Worm (Caenorhabditis elegans) whole organism, L2 larva: ENCODE results near the gene atfs-1.

Experiments
- R02D3.7 ChIP-seq: fragments of 150-350 bp; optimal IDR thresholded peaks from 2 replicates; lab custom pipeline; 2014; ENCODE audit warnings: missing biosample characterization, missing genetic modification characterization
- egl-27 ChIP-seq: sonication (generic microtip); optimal IDR thresholded peaks from 3 replicates; lab custom pipeline; 2017; ENCODE audit warnings: missing biosample characterization, missing genetic modification reagents, missing genetic modification characterization
- elt-1 ChIP-seq: fragments of 150-350 bp; optimal IDR thresholded peaks from 2 replicates; lab custom pipeline; 2014; ENCODE audit warnings: missing biosample characterization, missing genetic modification characterization
- lsy-2 ChIP-seq, 2 experiments: fragments of 150-350 bp in 1 of 2; sonication (generic microtip) in 1 of 2; optimal IDR thresholded peaks; 2 replicates each; lab custom pipeline; 2014 to 2017; ENCODE audit warnings: missing biosample characterization in 2 of 2, missing genetic modification characterization in 2 of 2
- mab-5 ChIP-seq: fragments of 150-350 bp; optimal IDR thresholded peaks from 2 replicates; lab custom pipeline; 2014; ENCODE audit warnings: missing biosample characterization, missing genetic modification characterization
- nhr-11 ChIP-seq: fragments of 150-350 bp; optimal IDR thresholded peaks from 2 replicates; lab custom pipeline; 2014; ENCODE audit warnings: missing biosample characterization, missing genetic modification characterization
- skn-1 ChIP-seq: sonication (generic microtip); optimal IDR thresholded peaks from 2 replicates; lab custom pipeline; 2017; ENCODE audit warnings: missing biosample characterization, missing genetic modification characterization
- unc-62 ChIP-seq: fragments of 150-350 bp; optimal IDR thresholded peaks from 2 replicates; lab custom pipeline; 2014; ENCODE audit warnings: missing biosample characterization, missing genetic modification reagents, missing genetic modification characterization
- ztf-1 ChIP-seq: fragments of 200-800 bp; sonication (Bioruptor generic); conservative IDR thresholded peaks from 2 replicates; pipeline ENCODE4 v1.3.6; 2022; ENCODE audit warnings: missing genetic modification characterization, missing compliant biosample characterization
- ztf-11 ChIP-seq: sonication (generic microtip); optimal IDR thresholded peaks from 2 replicates; lab custom pipeline; 2017; ENCODE audit warnings: missing biosample characterization, missing genetic modification characterization

DNA sequence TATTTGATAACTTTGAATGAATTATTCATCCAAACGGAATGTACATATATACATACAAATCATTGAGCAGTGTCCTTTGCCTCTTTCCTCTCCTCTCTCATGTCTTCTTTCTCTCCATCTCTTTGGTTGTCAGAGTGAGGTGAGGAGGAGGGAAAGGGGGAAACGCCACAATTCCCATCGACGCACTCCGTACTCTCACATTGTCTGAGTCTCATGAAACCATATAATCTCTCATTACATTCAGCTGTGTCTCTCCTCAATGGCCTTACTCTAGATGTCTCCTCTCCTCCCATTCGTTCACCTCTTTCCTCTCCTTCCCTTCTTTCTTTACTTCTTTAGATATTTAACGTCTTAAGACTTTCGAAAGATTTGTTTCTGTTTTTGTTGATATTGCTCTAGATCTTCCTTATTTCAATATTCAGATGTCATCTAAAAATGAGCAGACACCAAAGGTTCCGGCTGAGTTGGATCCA, 15.8 kb upstream of the atfs-1 start, which contains the start of gene ceh-74:
- no peak for TF ChIP-seq nhr-11
- TF ChIP-seq unc-62 (GFP tag; lab: Kevin White, UChicago) = no peak
- no peak for TF ChIP-seq R02D3.7
- no peak for TF ChIP-seq mab-5 (tag; lab: Kevin White, UChicago)
- no peak for TF ChIP-seq ztf-11
- TF ChIP-seq egl-27 (tag; lab: Kevin White, UChicago) = no peak
- TF ChIP-seq elt-1 (tag; lab: Kevin White, UChicago) = no peak
- no peak for TF ChIP-seq lsy-2 (tag; optimal IDR thresholded peaks at IDR 0.05; lab: Kevin White, UChicago)
- TF ChIP-seq skn-1 (tag; lab: Kevin White, UChicago) = no peak
- TF ChIP-seq ztf-1 (GFP tag; lab: Robert Waterston, UW) = no peak
